Worm (Caenorhabditis elegans): ENCODE measurements around the gene F52G3.7.

The F52G3.7 gene

ce11 chrX:16995149-16995885 lies 31.6 kb downstream of the F52G3.7 start:
- no peak for TF ChIP-seq mbf-1 (tag; optimal IDR thresholded peaks at IDR 0.05)
- no peak for TF ChIP-seq mdl-1 (tag; optimal IDR thresholded peaks at IDR 0.05)
- peak; percentile 87 for TF ChIP-seq blmp-1 (tag; optimal IDR thresholded peaks at IDR 0.05; ENCODE audit: insufficient read depth)

- TF ChIP-seq lin-39 (tag; optimal IDR thresholded peaks at IDR 0.05) (no peak), C34F6.9 (tag; optimal IDR thresholded peaks at IDR 0.05) (no peak), ztf-11 (tag; optimal IDR thresholded peaks at IDR 0.05) (no peak), unc-39 (tag; optimal IDR thresholded peaks at IDR 0.05) (no peak), mbf-1 (tag; optimal IDR thresholded peaks at IDR 0.05) (no peak), crh-2 (tag; optimal IDR thresholded peaks at IDR 0.05) (peak; percentile 2), ama-1 (optimal IDR thresholded peaks at IDR 0.05) (no peak), lsy-2 (tag; optimal IDR thresholded peaks at IDR 0.05) (no peak), zag-1 (tag; optimal IDR thresholded peaks at IDR 0.05) (no peak), fos-1 (tag; optimal IDR thresholded peaks at IDR 0.05) (peak; percentile 77), mdl-1 (tag; optimal IDR thresholded peaks at IDR 0.05) (no peak), nhr-237 (tag; optimal IDR thresholded peaks at IDR 0.05) (no peak), dmd-4 (tag; optimal IDR thresholded peaks at IDR 0.05) (no peak), elt-3 (tag; optimal IDR thresholded peaks at IDR 0.05) (no peak), nhr-77 (tag; optimal IDR thresholded peaks at IDR 0.05) (no peak), elt-1 (tag; optimal IDR thresholded peaks at IDR 0.05) (no peak), lin-13 (GFP tag; optimal IDR thresholded peaks at IDR 0.05) (no peak)
Observed at ce11 chrX:16995886-16996283, 32.2 kb downstream of the F52G3.7 start.

- TF ChIP-seq nhr-11 (tag; optimal IDR thresholded peaks at IDR 0.05) (no peak), dmd-4 (tag; optimal IDR thresholded peaks at IDR 0.05) (no peak), ama-1 (optimal IDR thresholded peaks at IDR 0.05) (no peak), nhr-25 (tag; optimal IDR thresholded peaks at IDR 0.05) (peak; percentile 66)
Observed at ce11 chrX:16998003-16998402, 34.3 kb downstream of the F52G3.7 start.

ce11 chrX:16998981-16999380 lies 35.3 kb downstream of the F52G3.7 start:
- no peak for TF ChIP-seq mdl-1 (tag; optimal IDR thresholded peaks at IDR 0.05)
- no peak for TF ChIP-seq unc-55 (GFP tag; optimal IDR thresholded peaks at IDR 0.05)
- no peak for TF ChIP-seq ztf-1 (GFP tag; conservative IDR thresholded peaks at IDR 0.05)
- TF ChIP-seq zag-1 (tag; optimal IDR thresholded peaks at IDR 0.05) = no peak
- no peak for TF ChIP-seq blmp-1 (tag; optimal IDR thresholded peaks at IDR 0.05; ENCODE audit: insufficient read depth)
- no peak for TF ChIP-seq sma-9 (GFP tag; optimal IDR thresholded peaks at IDR 0.05)
- TF ChIP-seq sma-9 (tag; optimal IDR thresholded peaks at IDR 0.05) = no peak
- TF ChIP-seq ztf-4 (tag; optimal IDR thresholded peaks at IDR 0.05) = no peak
- TF ChIP-seq dmd-4 (tag; optimal IDR thresholded peaks at IDR 0.05) = no peak
- TF ChIP-seq crh-2 (tag; optimal IDR thresholded peaks at IDR 0.05) = no peak
- no peak for TF ChIP-seq egl-27 (tag; optimal IDR thresholded peaks at IDR 0.05)

- TF ChIP-seq nhr-129 (tag; optimal IDR thresholded peaks at IDR 0.05) (no peak), dmd-4 (tag; optimal IDR thresholded peaks at IDR 0.05) (no peak), mab-5 (tag; optimal IDR thresholded peaks at IDR 0.05) (peak; percentile 11), snpc-4 (tag; optimal IDR thresholded peaks at IDR 0.05) (no peak)
Observed at ce11 chrX:16999649-17000048, 35.9 kb downstream of the F52G3.7 start.

ce11 chrX:17002149-17002548 lies 38.4 kb downstream of the F52G3.7 start:
- TF ChIP-seq F13H6.1 (tag; optimal IDR thresholded peaks at IDR 0.05) (no peak), gmeb-1 (tag; optimal IDR thresholded peaks at IDR 0.05) (no peak), nhr-11 (tag; optimal IDR thresholded peaks at IDR 0.05) (no peak), ztf-4 (tag; optimal IDR thresholded peaks at IDR 0.05) (no peak), lsy-2 (tag; optimal IDR thresholded peaks at IDR 0.05) (peak in 1 of 2 experiments; percentile 24), nhr-23 (tag; optimal IDR thresholded peaks at IDR 0.05) (no peak), zag-1 (tag; optimal IDR thresholded peaks at IDR 0.05) (peak; percentile 20), sma-9 (GFP tag; optimal IDR thresholded peaks at IDR 0.05) (peak; percentile 8), sma-9 (tag; optimal IDR thresholded peaks at IDR 0.05) (no peak), sem-4 (tag; optimal IDR thresholded peaks at IDR 0.05) (peak; percentile 1)

Data from whole organism, L2 larva.